Worm (Caenorhabditis elegans) whole organism, midembryonic: ENCODE data around the gene E04F6.4.

ENCODE experiments used
- T22C8.4 ChIP-seq: fragments of 200-800 bp; sonication (Bioruptor generic); IDR thresholded peaks from 2 replicates; pipeline ENCODE4 v1.3.6; 2022; ENCODE audit warnings: missing genetic modification characterization, missing compliant biosample characterization
- cog-1 ChIP-seq: sonication (generic microtip); optimal IDR thresholded peaks from 2 replicates; lab custom pipeline; 2016; ENCODE audit warnings: missing genetic modification characterization, missing compliant biosample characterization
- flt-1 ChIP-seq: fragments of 200-800 bp; sonication (Bioruptor generic); IDR thresholded peaks from 2 replicates; pipeline ENCODE4 v1.3.6; 2022; ENCODE audit warnings: missing genetic modification characterization, missing compliant biosample characterization
- klf-2 ChIP-seq: fragments of 200-800 bp; sonication (Bioruptor generic); conservative IDR thresholded peaks from 2 replicates; pipeline ENCODE4 v1.3.6; 2022; ENCODE audit warnings: missing genetic modification reagents, missing genetic modification characterization, missing compliant biosample characterization
- med-1 ChIP-seq: sonication (generic microtip); optimal IDR thresholded peaks from 2 replicates; lab custom pipeline; 2017; ENCODE audit warnings: missing genetic modification characterization, mild to moderate bottlenecking, missing compliant biosample characterization, antibody characterized with exemption, missing genetic modification reagents; ENCODE audit not compliant: insufficient read depth
- ref-1 ChIP-seq: fragments of 200-800 bp; sonication (Bioruptor generic); conservative IDR thresholded peaks from 2 replicates; pipeline ENCODE4 v1.3.6; 2022; ENCODE audit warnings: missing genetic modification reagents, missing genetic modification characterization, missing compliant biosample characterization
- tab-1 ChIP-seq: fragments of 200-800 bp; sonication (Bioruptor generic); IDR thresholded peaks from 2 replicates; pipeline ENCODE4 v1.3.6; 2022; ENCODE audit warnings: missing genetic modification characterization, missing compliant biosample characterization
- ztf-23 ChIP-seq: fragments of 200-800 bp; sonication (Bioruptor generic); IDR thresholded peaks from 2 replicates; pipeline ENCODE4 v1.3.6; 2022; ENCODE audit warnings: missing genetic modification reagents, missing genetic modification characterization, missing compliant biosample characterization
- ztf-29 ChIP-seq: fragments of 200-800 bp; sonication (Bioruptor generic); IDR thresholded peaks from 2 replicates; pipeline ENCODE4 v1.3.6; 2022; ENCODE audit warnings: missing genetic modification reagents, missing genetic modification characterization, missing compliant biosample characterization

The E04F6.4 gene

ce11 chrII:7204951-7205350 is 15.7 kb downstream of the E04F6.4 start, which contains the start of gene srd-58:
srd-58 (minus strand) TSS chrII:7205051.
- no peak for TF ChIP-seq T22C8.4 (GFP tag; lab: Robert Waterston, UW)
- no peak for TF ChIP-seq tab-1 (GFP tag; lab: Robert Waterston, UW)
- TF ChIP-seq cog-1 (tag; lab: Kevin White, UChicago): no peak
- no peak for TF ChIP-seq ref-1 (GFP tag; lab: Robert Waterston, UW)
- TF ChIP-seq klf-2: no peak
- no peak for TF ChIP-seq ztf-23 (GFP tag; lab: Robert Waterston, UW)
- TF ChIP-seq med-1 (GFP tag; lab: Kevin White, UChicago): no peak

ce11 chrII:7205388-7205787 is 16.2 kb downstream of the E04F6.4 start, which contains the start of gene srd-59:
srd-59 (plus strand) TSS chrII:7205688.
- TF ChIP-seq ref-1 (GFP tag; lab: Robert Waterston, UW) (no peak), cog-1 (tag; lab: Kevin White, UChicago) (no peak), med-1 (GFP tag; lab: Kevin White, UChicago) (no peak), klf-2 (no peak), ztf-23 (GFP tag; lab: Robert Waterston, UW) (no peak), ztf-29 (GFP tag; lab: Robert Waterston, UW) (no peak), T22C8.4 (GFP tag; lab: Robert Waterston, UW) (no peak), flt-1 (GFP tag; lab: Robert Waterston, UW) (no peak), tab-1 (GFP tag; lab: Robert Waterston, UW) (no peak)

ce11 chrII:7207649-7208048 is 18.4 kb downstream of the E04F6.4 start:
- TF ChIP-seq T22C8.4 (GFP tag; lab: Robert Waterston, UW) (no peak), ztf-23 (GFP tag; lab: Robert Waterston, UW) (no peak), ref-1 (GFP tag; lab: Robert Waterston, UW) (no peak), cog-1 (tag; lab: Kevin White, UChicago) (no peak), med-1 (GFP tag; lab: Kevin White, UChicago) (no peak), klf-2 (no peak), ztf-29 (GFP tag; lab: Robert Waterston, UW) (no peak), tab-1 (GFP tag; lab: Robert Waterston, UW) (no peak), flt-1 (GFP tag; lab: Robert Waterston, UW) (no peak)

- TF ChIP-seq med-1 (GFP tag; lab: Kevin White, UChicago) (no peak), klf-2 (no peak), ztf-29 (GFP tag; lab: Robert Waterston, UW) (no peak), tab-1 (GFP tag; lab: Robert Waterston, UW) (no peak), ref-1 (GFP tag; lab: Robert Waterston, UW) (no peak), cog-1 (tag; lab: Kevin White, UChicago) (no peak), ztf-23 (GFP tag; lab: Robert Waterston, UW) (no peak), flt-1 (GFP tag; lab: Robert Waterston, UW) (no peak), T22C8.4 (GFP tag; lab: Robert Waterston, UW) (no peak)
Measured at ce11 chrII:7208184-7208583, 19.0 kb downstream of the E04F6.4 start, which contains the start of gene dhs-7. dhs-7 (minus strand) TSS chrII:7208460.

- no peak for TF ChIP-seq ref-1 (GFP tag; lab: Robert Waterston, UW)
- no peak for TF ChIP-seq ztf-23 (GFP tag; lab: Robert Waterston, UW)
- TF ChIP-seq flt-1 (GFP tag; lab: Robert Waterston, UW): no peak
- TF ChIP-seq med-1 (GFP tag; lab: Kevin White, UChicago): no peak
- no peak for TF ChIP-seq T22C8.4 (GFP tag; lab: Robert Waterston, UW)
- no peak for TF ChIP-seq klf-2
- no peak for TF ChIP-seq ztf-29 (GFP tag; lab: Robert Waterston, UW)
- no peak for TF ChIP-seq cog-1 (tag; lab: Kevin White, UChicago)
- no peak for TF ChIP-seq tab-1 (GFP tag; lab: Robert Waterston, UW)
Measured at ce11 chrII:7210187-7210586, 21.0 kb downstream of the E04F6.4 start, which contains the start of gene E04F6.15. E04F6.15 (minus strand) TSS chrII:7210287.

- TF ChIP-seq cog-1 (tag; lab: Kevin White, UChicago) (no peak), ref-1 (GFP tag; lab: Robert Waterston, UW) (no peak), ztf-29 (GFP tag; lab: Robert Waterston, UW) (no peak), ztf-23 (GFP tag; lab: Robert Waterston, UW) (no peak), T22C8.4 (GFP tag; lab: Robert Waterston, UW) (no peak), klf-2 (no peak), tab-1 (GFP tag; lab: Robert Waterston, UW) (no peak), flt-1 (GFP tag; lab: Robert Waterston, UW) (no peak), med-1 (GFP tag; lab: Kevin White, UChicago) (no peak)
Measured at ce11 chrII:7211280-7211679, 22.1 kb downstream of the E04F6.4 start, which contains the start of gene E04F6.8. E04F6.8 (minus strand) TSS chrII:7211380.

- TF ChIP-seq tab-1 (GFP tag; lab: Robert Waterston, UW) (no peak), ref-1 (GFP tag; lab: Robert Waterston, UW) (no peak), flt-1 (GFP tag; lab: Robert Waterston, UW) (no peak), klf-2 (no peak), cog-1 (tag; lab: Kevin White, UChicago) (no peak), T22C8.4 (GFP tag; lab: Robert Waterston, UW) (no peak), med-1 (GFP tag; lab: Kevin White, UChicago) (no peak), ztf-29 (GFP tag; lab: Robert Waterston, UW) (no peak), ztf-23 (GFP tag; lab: Robert Waterston, UW) (no peak)
Measured at ce11 chrII:7212059-7212458, 22.8 kb downstream of the E04F6.4 start, which contains the start of gene E04F6.9. E04F6.9 (minus strand) TSS chrII:7212159.

- no peak for TF ChIP-seq ref-1 (GFP tag; lab: Robert Waterston, UW)
- TF ChIP-seq ztf-29 (GFP tag; lab: Robert Waterston, UW): no peak
- no peak for TF ChIP-seq tab-1 (GFP tag; lab: Robert Waterston, UW)
- TF ChIP-seq cog-1 (tag; lab: Kevin White, UChicago): no peak
- no peak for TF ChIP-seq med-1 (GFP tag; lab: Kevin White, UChicago)
- no peak for TF ChIP-seq klf-2
- TF ChIP-seq ztf-23 (GFP tag; lab: Robert Waterston, UW): no peak
- TF ChIP-seq T22C8.4 (GFP tag; lab: Robert Waterston, UW): no peak
- TF ChIP-seq flt-1 (GFP tag; lab: Robert Waterston, UW): no peak
Measured at ce11 chrII:7217047-7217446, 27.8 kb downstream of the E04F6.4 start, which contains the start of gene E04F6.10. E04F6.10 (minus strand) TSS chrII:7217147.
